Fruit fly (Drosophila melanogaster) whole organism, embryonic: ENCODE results near the gene kdn.

Experiments used
- Abd-B ChIP-seq: fragments of 200-800 bp; sonication (Bioruptor generic); optimal IDR thresholded peaks from 2 replicates; lab custom pipeline; 2018; ENCODE audit warnings: missing biosample characterization, mild to moderate bottlenecking, missing genetic modification characterization, moderate library complexity
- CG11085 ChIP-seq: fragments of 200-800 bp; sonication (Bioruptor generic); IDR thresholded peaks from 2 replicates; pipeline ENCODE4 v1.3.6; 2022; ENCODE audit warnings: missing biosample characterization, missing genetic modification characterization
- CG11504 ChIP-seq: fragments of 200-800 bp; sonication (Bioruptor generic); optimal IDR thresholded peaks from 3 replicates; lab custom pipeline; 2019; ENCODE audit warnings: missing biosample characterization, mild to moderate bottlenecking, missing genetic modification characterization, moderate library complexity
- CG12155 ChIP-seq: fragments of 200-800 bp; sonication (Bioruptor generic); optimal IDR thresholded peaks from 3 replicates; lab custom pipeline; 2016; ENCODE audit warnings: missing biosample characterization, missing genetic modification characterization
- CG12659 ChIP-seq: fragments of 200-800 bp; sonication (Bioruptor generic); optimal IDR thresholded peaks from 3 replicates; lab custom pipeline; 2017; ENCODE audit warnings: mild to moderate bottlenecking, missing biosample characterization, missing genetic modification reagents, missing genetic modification characterization
- CG12769 ChIP-seq: fragments of 200-800 bp; sonication (Bioruptor generic); optimal IDR thresholded peaks from 2 replicates; lab custom pipeline; 2019; ENCODE audit warnings: missing biosample characterization, mild to moderate bottlenecking, missing genetic modification characterization, moderate library complexity
- CG12942 ChIP-seq: fragments of 200-800 bp; sonication (Bioruptor generic); optimal IDR thresholded peaks from 3 replicates; lab custom pipeline; 2016; ENCODE audit warnings: missing biosample characterization, missing genetic modification characterization
- CG14050 ChIP-seq: fragments of 200-800 bp; sonication (Bioruptor generic); IDR thresholded peaks from 3 replicates; pipeline ENCODE4 v1.3.6; 2022; ENCODE audit warnings: missing biosample characterization, missing genetic modification characterization
- CG2202 ChIP-seq: fragments of 200-800 bp; sonication (Bioruptor generic); optimal IDR thresholded peaks from 2 replicates; lab custom pipeline; 2018; ENCODE audit warnings: missing biosample characterization, mild to moderate bottlenecking, missing genetic modification characterization
- CG34376 ChIP-seq: fragments of 200-800 bp; sonication (Bioruptor generic); optimal IDR thresholded peaks from 2 replicates; lab custom pipeline; 2018; ENCODE audit warnings: missing biosample characterization, mild to moderate bottlenecking, missing genetic modification characterization
- CG4360 ChIP-seq: fragments of 200-800 bp; sonication (Bioruptor generic); IDR thresholded peaks from 2 replicates; pipeline ENCODE4 v1.3.6; 2022; ENCODE audit warnings: missing biosample characterization, missing genetic modification characterization
- CG4730 ChIP-seq: fragments of 200-800 bp; sonication (Bioruptor generic); IDR thresholded peaks from 2 replicates; pipeline ENCODE4 v1.3.6; 2022; ENCODE audit warnings: missing biosample characterization, missing genetic modification characterization
- CG9609 ChIP-seq: fragments of 200-800 bp; sonication (Bioruptor generic); optimal IDR thresholded peaks from 3 replicates; lab custom pipeline; 2016; ENCODE audit warnings: missing biosample characterization, missing genetic modification characterization
- CoRest ChIP-seq: fragments of 200-800 bp; sonication (Bioruptor generic); optimal IDR thresholded peaks from 3 replicates; lab custom pipeline; 2018; ENCODE audit warnings: missing biosample characterization, mild to moderate bottlenecking, missing genetic modification characterization, moderate library complexity
- Dip2 ChIP-seq: fragments of 200-800 bp; sonication (Bioruptor generic); IDR thresholded peaks from 2 replicates; pipeline ENCODE4 v1.3.6; 2022; ENCODE audit warnings: missing biosample characterization, missing genetic modification characterization
- Dip3 ChIP-seq: fragments of 200-800 bp; sonication (Bioruptor generic); optimal IDR thresholded peaks from 3 replicates; lab custom pipeline; 2016; ENCODE audit warnings: missing biosample characterization, missing genetic modification characterization
- E2f1 ChIP-seq: fragments of 200-800 bp; sonication (Bioruptor generic); IDR thresholded peaks from 2 replicates; pipeline ENCODE4 v1.3.6; 2022; ENCODE audit warnings: missing biosample characterization, missing genetic modification characterization
- Eip74EF ChIP-seq, 2 experiments: fragments of 200-800 bp in 1 of 2; fragments of >200 bp in 1 of 2; sonication (Bioruptor generic) in 1 of 2; optimal IDR thresholded peaks; 2 replicates each; lab custom pipeline; 2017 to 2019; ENCODE audit warnings: missing biosample characterization in 2 of 2, missing genetic modification characterization in 2 of 2, mild to moderate bottlenecking in 1 of 2, moderate library complexity in 1 of 2
- Elba2 ChIP-seq: fragments of 200-800 bp; sonication (Bioruptor generic); optimal IDR thresholded peaks from 3 replicates; lab custom pipeline; 2016; ENCODE audit warnings: missing biosample characterization, missing genetic modification characterization
- Fer2 ChIP-seq: fragments of 200-800 bp; sonication (Bioruptor generic); optimal IDR thresholded peaks from 2 replicates; lab custom pipeline; 2018; ENCODE audit warnings: missing biosample characterization, mild to moderate bottlenecking, missing genetic modification characterization, moderate library complexity
- Gug ChIP-seq: fragments of 200-800 bp; sonication (Bioruptor generic); IDR thresholded peaks from 4 replicates; pipeline ENCODE4 v1.3.6; 2022; ENCODE audit warnings: missing biosample characterization, missing genetic modification characterization
- Hmx ChIP-seq: fragments of 200-800 bp; sonication (Bioruptor generic); optimal IDR thresholded peaks from 2 replicates; lab custom pipeline; 2016; ENCODE audit warnings: missing biosample characterization, missing genetic modification characterization
- Hr39 ChIP-seq: fragments of >200 bp; optimal IDR thresholded peaks from 2 replicates; lab custom pipeline; 2017
- Hr51 ChIP-seq, 2 experiments: fragments of 200-800 bp; sonication (Bioruptor generic); optimal IDR thresholded peaks; 2 replicates in 1 of 2; 3 replicates in 1 of 2; lab custom pipeline; 2016 to 2018; ENCODE audit warnings: missing biosample characterization in 2 of 2, missing genetic modification characterization in 2 of 2, mild to moderate bottlenecking in 1 of 2, moderate library complexity in 1 of 2
- MESR4 ChIP-seq: fragments of 200-800 bp; sonication (Bioruptor generic); optimal IDR thresholded peaks from 2 replicates; lab custom pipeline; 2018; ENCODE audit warnings: missing biosample characterization, mild to moderate bottlenecking, missing genetic modification characterization, moderate library complexity
- Neu2 ChIP-seq: fragments of 200-800 bp; sonication (Bioruptor generic); optimal IDR thresholded peaks from 3 replicates; lab custom pipeline; 2016; ENCODE audit warnings: missing biosample characterization, missing genetic modification characterization, borderline replicate concordance
- Nf-YC ChIP-seq: fragments of 200-800 bp; optimal IDR thresholded peaks from 3 replicates; lab custom pipeline; 2019; ENCODE audit warnings: missing biosample characterization, mild to moderate bottlenecking, missing genetic modification characterization, moderate library complexity
- Oaz ChIP-seq: fragments of 200-800 bp; sonication (Bioruptor generic); IDR thresholded peaks from 2 replicates; pipeline ENCODE4 v1.3.6; 2022; ENCODE audit warnings: missing biosample characterization, missing genetic modification characterization
- Sin3A ChIP-seq: fragments of >200 bp; optimal IDR thresholded peaks from 2 replicates; lab custom pipeline; 2018
- Trl ChIP-seq, 3 experiments: fragments of >200 bp in 2 of 3; fragments of 200-800 bp in 1 of 3; sonication (Bioruptor generic) in 1 of 3; optimal IDR thresholded peaks; 2 replicates in 1 of 3; 3 replicates in 2 of 3; lab custom pipeline; 2016 to 2017; ENCODE audit warnings: missing biosample characterization in 1 of 3, missing genetic modification characterization in 1 of 3
- Vsx1 ChIP-seq: fragments of 200-800 bp; sonication (Bioruptor generic); optimal IDR thresholded peaks from 2 replicates; lab custom pipeline; 2017; ENCODE audit warnings: missing biosample characterization, mild to moderate bottlenecking, missing genetic modification characterization, missing genetic modification reagents
- ac ChIP-seq: fragments of 200-800 bp; sonication (Bioruptor generic); optimal IDR thresholded peaks from 3 replicates; lab custom pipeline; 2017; ENCODE audit warnings: missing biosample characterization, mild to moderate bottlenecking, missing genetic modification characterization
- aop ChIP-seq: fragments of 200-800 bp; sonication (Bioruptor generic); IDR thresholded peaks from 2 replicates; pipeline ENCODE4 v1.3.6; 2022; ENCODE audit warnings: missing biosample characterization, missing genetic modification characterization
- dysf ChIP-seq: fragments of 200-800 bp; sonication (Bioruptor generic); IDR thresholded peaks from 3 replicates; pipeline ENCODE4 v1.3.6; 2022; ENCODE audit warnings: missing biosample characterization, missing genetic modification characterization
- eyg ChIP-seq: fragments of 200-800 bp; sonication (Bioruptor generic); optimal IDR thresholded peaks from 3 replicates; lab custom pipeline; 2016; ENCODE audit warnings: missing biosample characterization, missing genetic modification characterization
- fd96Cb ChIP-seq: fragments of 200-800 bp; sonication (Bioruptor generic); optimal IDR thresholded peaks from 2 replicates; lab custom pipeline; 2018; ENCODE audit warnings: missing biosample characterization, mild to moderate bottlenecking, missing genetic modification characterization, moderate library complexity
- gsb ChIP-seq: fragments of 200-800 bp; sonication (Bioruptor generic); IDR thresholded peaks from 2 replicates; pipeline ENCODE4 v1.3.6; 2022; ENCODE audit warnings: missing biosample characterization, missing genetic modification characterization
- jigr1 ChIP-seq: fragments of 200-800 bp; sonication (Bioruptor generic); IDR thresholded peaks from 3 replicates; pipeline ENCODE4 v1.3.6; 2022; ENCODE audit warnings: missing biosample characterization, missing genetic modification characterization
- kay ChIP-seq: fragments of 200-800 bp; sonication (Bioruptor generic); optimal IDR thresholded peaks from 2 replicates; lab custom pipeline; 2016; ENCODE audit warnings: missing biosample characterization, missing genetic modification characterization
- lmd ChIP-seq: fragments of 200-800 bp; sonication (Bioruptor generic); IDR thresholded peaks from 2 replicates; pipeline ENCODE4 v1.3.6; 2022; ENCODE audit warnings: missing biosample characterization, missing genetic modification characterization
- lov ChIP-seq, 2 experiments: fragments of 200-800 bp in 1 of 2; fragments of >200 bp in 1 of 2; sonication (Bioruptor generic) in 1 of 2; IDR thresholded peaks in 1 of 2; optimal IDR thresholded peaks in 1 of 2; 2 replicates in 1 of 2; 3 replicates in 1 of 2; pipeline versions ENCODE4 v1.3.6 to Lab custom; 2017 to 2022; ENCODE audit warnings: missing biosample characterization in 1 of 2, missing genetic modification characterization in 1 of 2
- peb ChIP-seq: fragments of 200-800 bp; sonication (Bioruptor generic); IDR thresholded peaks from 2 replicates; pipeline ENCODE4 v1.3.6; 2022; ENCODE audit warnings: missing biosample characterization, missing genetic modification characterization
- pum ChIP-seq: fragments of 200-800 bp; sonication (Bioruptor generic); optimal IDR thresholded peaks from 2 replicates; lab custom pipeline; 2016; ENCODE audit warnings: missing biosample characterization, missing genetic modification characterization
- rib ChIP-seq: fragments of 200-800 bp; sonication (Bioruptor generic); IDR thresholded peaks from 2 replicates; pipeline ENCODE4 v1.3.6; 2022; ENCODE audit warnings: missing biosample characterization, missing genetic modification characterization
- ro ChIP-seq: fragments of 200-800 bp; sonication (Bioruptor generic); IDR thresholded peaks from 2 replicates; pipeline ENCODE4 v1.3.6; 2022; ENCODE audit warnings: missing biosample characterization, missing genetic modification characterization
- schlank ChIP-seq: fragments of 200-800 bp; sonication (Bioruptor generic); optimal IDR thresholded peaks from 2 replicates; lab custom pipeline; 2018; ENCODE audit warnings: missing biosample characterization, mild to moderate bottlenecking, missing genetic modification characterization
- sd ChIP-seq: fragments of 200-800 bp; sonication (Bioruptor generic); optimal IDR thresholded peaks from 3 replicates; lab custom pipeline; 2018; ENCODE audit warnings: missing biosample characterization, mild to moderate bottlenecking, missing genetic modification characterization, moderate library complexity
- slbo ChIP-seq: fragments of 200-800 bp; sonication (Bioruptor generic); IDR thresholded peaks from 2 replicates; pipeline ENCODE4 v1.3.6; 2022; ENCODE audit warnings: missing biosample characterization, missing genetic modification characterization
- ssp ChIP-seq: fragments of 200-800 bp; sonication (Bioruptor generic); IDR thresholded peaks from 2 replicates; pipeline ENCODE4 v1.3.6; 2022; ENCODE audit warnings: missing biosample characterization, missing genetic modification characterization
- tna ChIP-seq: fragments of 200-800 bp; sonication (Bioruptor generic); IDR thresholded peaks from 2 replicates; pipeline ENCODE4 v1.3.6; 2022; ENCODE audit warnings: missing biosample characterization, missing genetic modification characterization; ENCODE audit not compliant: partially characterized antibody

The kdn gene

DNA sequence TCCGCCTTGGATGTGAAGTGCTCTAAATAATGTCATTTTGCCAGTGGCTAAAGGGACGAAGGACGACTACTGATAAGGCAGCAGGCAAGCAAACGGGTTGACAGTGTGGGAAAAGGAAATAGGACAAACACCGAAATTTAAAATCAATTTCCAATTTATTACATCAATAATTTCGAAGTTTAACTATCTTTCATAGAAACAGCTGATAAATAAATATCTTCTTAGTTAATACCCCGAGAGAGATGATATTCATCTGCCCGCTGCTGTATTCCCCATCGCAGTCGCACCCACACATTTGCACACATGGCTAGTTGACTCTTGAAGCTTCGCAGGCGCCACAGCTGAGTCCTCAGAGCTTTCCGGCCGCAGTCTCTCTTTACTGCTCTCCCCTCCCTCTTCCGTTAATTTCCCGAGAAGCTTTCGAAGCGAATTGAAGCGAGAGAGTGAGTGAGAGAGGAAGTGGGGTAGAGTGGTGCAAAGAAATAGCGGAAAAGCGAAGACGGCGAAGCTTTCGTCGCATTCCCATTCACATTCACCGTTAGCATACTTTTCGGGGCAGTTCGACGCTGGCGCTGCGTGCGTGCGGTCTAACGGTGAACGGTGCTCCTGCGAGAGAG, 33.5 kb upstream of the kdn start (continued):
- TF ChIP-seq aop (GFP tag; lab: Robert Waterston, UW), result no peak
- TF ChIP-seq jigr1 (GFP tag; lab: Robert Waterston, UW), result no peak
- TF ChIP-seq CG9609, result no peak
- no peak for TF ChIP-seq Hmx (GFP tag; lab: Kevin White, UChicago)
- no peak for TF ChIP-seq CG2202 (tag; lab: Kevin White, UChicago)
- TF ChIP-seq CG14050 (GFP tag; lab: Robert Waterston, UW), result peak; percentile 60
- TF ChIP-seq CG12769 (tag; lab: Kevin White, UChicago), result peak; percentile 83
- peak; percentile 50; the same call in 1 of the 2 replicates for TF ChIP-seq CG11085 (GFP tag; lab: Robert Waterston, UW)
- TF ChIP-seq E2f1 (GFP tag; lab: Robert Waterston, UW), result peak; percentile 58
- no peak for TF ChIP-seq Neu2 (GFP tag; lab: Kevin White, UChicago)
- peak; percentile 73 for TF ChIP-seq CG11504 (tag; lab: Kevin White, UChicago)
- TF ChIP-seq Dip2, result no peak
- TF ChIP-seq Nf-YC (tag; lab: Kevin White, UChicago), result peak; percentile 39
- 0 out of 2 replicates have a peak, but pooled peaks have one; percentile 27 for TF ChIP-seq CG4730 (GFP tag; lab: Robert Waterston, UW)
- TF ChIP-seq ac (GFP tag; lab: Kevin White, UChicago), result no peak
- peak; percentile 36 for TF ChIP-seq Dip3 (GFP tag; lab: Kevin White, UChicago)
- TF ChIP-seq kay, result no peak
- no peak for TF ChIP-seq peb (GFP tag; lab: Robert Waterston, UW)
- no peak for TF ChIP-seq tna (GFP tag; lab: Robert Waterston, UW)
- peak; percentile 51 for TF ChIP-seq CG34376
- TF ChIP-seq CG12659 (GFP tag; lab: Kevin White, UChicago), result peak; percentile 66
- peak; percentile 39 to 74 for TF ChIP-seq Hr51 (GFP tag; optimal IDR thresholded peaks at IDR 0.05; lab: Kevin White, UChicago)
- peak; percentile 21; the same call in 1 of the 2 replicates for TF ChIP-seq gsb
- peak; percentile 70 for TF ChIP-seq lmd (GFP tag; lab: Robert Waterston, UW)
- TF ChIP-seq dysf (GFP tag; lab: Robert Waterston, UW), result peak; percentile 82
- no peak for TF ChIP-seq rib
- no peak for TF ChIP-seq Hr39 (lab: Kevin White, UChicago)
- TF ChIP-seq slbo (GFP tag; lab: Robert Waterston, UW), result peak; percentile 85
- no peak for TF ChIP-seq CG4360 (GFP tag; lab: Robert Waterston, UW)
- peak; percentile 49 for TF ChIP-seq schlank
- TF ChIP-seq Elba2 (GFP tag; lab: Kevin White, UChicago), result no peak
- TF ChIP-seq sd (tag; lab: Kevin White, UChicago), result no peak
- no peak for TF ChIP-seq pum (GFP tag; lab: Kevin White, UChicago)
- peak; percentile 33 for TF ChIP-seq Fer2 (tag; lab: Kevin White, UChicago)
- peak; percentile 49; the same call in 2 of the 4 replicates for TF ChIP-seq Gug (GFP tag; lab: Robert Waterston, UW)
- peak; percentile 65 for TF ChIP-seq CoRest (tag; lab: Kevin White, UChicago)
- no peak for TF ChIP-seq Vsx1 (GFP tag; lab: Kevin White, UChicago)
- TF ChIP-seq CG12942 (GFP tag; lab: Kevin White, UChicago), result no peak
- peak; percentile 58; the same call in 1 of the 2 replicates for TF ChIP-seq Oaz (GFP tag; lab: Robert Waterston, UW)
- TF ChIP-seq CG12155, result no peak
- peak; percentile 42 for TF ChIP-seq fd96Cb (tag; lab: Kevin White, UChicago)
- TF ChIP-seq Abd-B, result peak; percentile 32
- peak; percentile 52 for TF ChIP-seq eyg
- no peak for TF ChIP-seq Trl (optimal IDR thresholded peaks at IDR 0.05; lab: Kevin White, UChicago)
- TF ChIP-seq Trl (GFP tag; optimal IDR thresholded peaks at IDR 0.05; lab: Kevin White, UChicago), result no peak
- TF ChIP-seq ro (GFP tag; lab: Robert Waterston, UW), result no peak
- TF ChIP-seq Eip74EF (GFP tag; optimal IDR thresholded peaks at IDR 0.05; lab: Kevin White, UChicago), result no peak
- no peak for TF ChIP-seq lov (optimal IDR thresholded peaks at IDR 0.05; lab: Kevin White, UChicago)
- TF ChIP-seq lov (GFP tag; IDR thresholded peaks at IDR 0.05; lab: Robert Waterston, UW), result no peak
- no peak for TF ChIP-seq Sin3A (lab: Kevin White, UChicago)
- TF ChIP-seq ssp (GFP tag; lab: Robert Waterston, UW), result peak; percentile 41; the same call in 1 of the 2 replicates
- TF ChIP-seq MESR4 (GFP tag; lab: Kevin White, UChicago), result no peak
